Worm (Caenorhabditis elegans): ENCODE results near the gene Y39E4B.11.

Gene Y39E4B.11

DNA sequence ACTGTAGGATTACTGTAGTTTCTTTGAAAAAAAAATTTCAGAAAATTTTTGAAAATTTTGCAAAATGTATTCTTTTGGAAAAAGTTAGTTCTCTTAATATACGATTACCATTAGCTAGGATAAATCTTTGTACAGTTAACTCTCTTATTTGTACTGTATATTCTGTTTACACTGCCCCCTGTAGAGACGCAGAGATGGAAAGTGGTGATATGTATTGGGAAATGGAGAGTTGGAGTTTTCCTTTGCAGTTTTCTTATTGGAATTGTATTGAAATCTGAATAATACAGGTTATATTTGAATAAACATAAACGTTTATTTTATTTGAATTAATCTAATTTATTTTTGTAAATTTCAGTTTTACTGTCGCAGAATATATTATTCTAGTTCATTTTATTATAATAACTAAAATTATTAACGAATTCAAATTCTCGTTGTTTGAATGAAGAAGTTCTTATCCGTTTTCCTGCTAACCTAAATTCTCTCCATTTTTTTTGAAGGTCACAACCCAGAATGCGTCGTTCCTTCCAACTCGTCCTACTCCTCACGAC lies 49.5 kb downstream of the Y39E4B.11 start, which contains the start of gene F56A8.9:
Gene F56A8.9 (plus strand): TSS at position 498 of the 548 bp plus-strand sequence.
- TF ChIP-seq flt-1 (GFP tag; IDR thresholded peaks at IDR 0.05), result no peak
- TF ChIP-seq cog-1 (tag; optimal IDR thresholded peaks at IDR 0.05), result no peak
- no peak for TF ChIP-seq klf-2 (GFP tag; conservative IDR thresholded peaks at IDR 0.05)
- TF ChIP-seq tab-1 (GFP tag; IDR thresholded peaks at IDR 0.05), result no peak
- TF ChIP-seq ztf-23 (GFP tag; IDR thresholded peaks at IDR 0.05), result no peak
- no peak for TF ChIP-seq ztf-29 (GFP tag; IDR thresholded peaks at IDR 0.05)
- TF ChIP-seq med-1 (GFP tag; optimal IDR thresholded peaks at IDR 0.05; ENCODE audit: insufficient read depth), result no peak
- no peak for TF ChIP-seq T22C8.4 (GFP tag; IDR thresholded peaks at IDR 0.05)
- TF ChIP-seq ref-1 (GFP tag; conservative IDR thresholded peaks at IDR 0.05), result no peak

- no peak for TF ChIP-seq tab-1 (GFP tag; IDR thresholded peaks at IDR 0.05)
- no peak for TF ChIP-seq T22C8.4 (GFP tag; IDR thresholded peaks at IDR 0.05)
- no peak for TF ChIP-seq cog-1 (tag; optimal IDR thresholded peaks at IDR 0.05)
- TF ChIP-seq ztf-29 (GFP tag; IDR thresholded peaks at IDR 0.05), result no peak
- TF ChIP-seq ztf-23 (GFP tag; IDR thresholded peaks at IDR 0.05), result no peak
- TF ChIP-seq med-1 (GFP tag; optimal IDR thresholded peaks at IDR 0.05; ENCODE audit: insufficient read depth), result no peak
- TF ChIP-seq klf-2 (GFP tag; conservative IDR thresholded peaks at IDR 0.05), result no peak
- TF ChIP-seq ref-1 (GFP tag; conservative IDR thresholded peaks at IDR 0.05), result no peak
- TF ChIP-seq flt-1 (GFP tag; IDR thresholded peaks at IDR 0.05), result no peak
Observed at ce11 chrIII:13256438-13256928, 51.7 kb downstream of the Y39E4B.11 start, which contains the start of gene F56A8.3. TSS of gene F56A8.3 (plus strand) at chrIII:13256878.
